Worm (Caenorhabditis elegans): ENCODE measurements around the gene C17F4.12.

C17F4.12 gene

DNA sequence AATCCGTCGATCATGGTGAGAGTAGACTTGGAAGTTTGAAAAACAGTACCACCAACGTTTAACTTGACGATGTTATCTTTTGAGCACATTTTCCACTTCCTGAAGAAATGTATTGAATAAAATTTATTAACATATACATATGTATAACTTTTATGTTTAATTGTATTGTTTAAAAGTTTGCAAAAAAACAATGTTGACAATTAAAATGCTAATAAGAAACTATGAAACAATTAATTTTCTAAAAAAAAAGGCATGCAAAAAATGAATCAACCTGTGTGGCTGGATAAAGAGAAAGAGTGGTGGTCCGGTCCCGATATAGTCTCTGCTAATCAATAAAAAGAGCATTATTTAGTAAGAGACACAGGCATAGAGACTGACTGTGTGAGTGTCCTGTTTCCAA lies 9.2 kb downstream of the C17F4.12 start, which contains the start of gene C17F4.8:
TSS of gene C17F4.8 (minus strand) at position 101 of the 400 bp plus-strand sequence.
- TF ChIP-seq aly-1 (tag; optimal IDR thresholded peaks at IDR 0.05) (no peak), ama-1 (optimal IDR thresholded peaks at IDR 0.05) (no peak), ceh-36 (tag; optimal IDR thresholded peaks at IDR 0.05) (no peak), F13C5.2 (tag; optimal IDR thresholded peaks at IDR 0.05) (no peak), tbx-37 (GFP tag; conservative IDR thresholded peaks at IDR 0.05) (no peak), flt-1 (GFP tag; IDR thresholded peaks at IDR 0.05) (no peak), sea-1 (GFP tag; conservative IDR thresholded peaks at IDR 0.05) (no peak), scrt-1 (GFP tag; IDR thresholded peaks at IDR 0.05) (no peak), tra-4 (tag; optimal IDR thresholded peaks at IDR 0.05) (no peak), B0310.2 (tag; optimal IDR thresholded peaks at IDR 0.05) (no peak), pes-1 (GFP tag; IDR thresholded peaks at IDR 0.05) (no peak), hmg-4 (GFP tag; optimal IDR thresholded peaks at IDR 0.05) (no peak), hmbx-1 (tag; optimal IDR thresholded peaks at IDR 0.05) (no peak), tbx-11 (GFP tag; IDR thresholded peaks at IDR 0.05) (no peak), hnd-1 (tag; optimal IDR thresholded peaks at IDR 0.05) (no peak), ets-7 (tag; optimal IDR thresholded peaks at IDR 0.05) (no peak), ceh-13 (GFP tag; optimal IDR thresholded peaks at IDR 0.05) (no peak)

ce11 chrII:3230422-3230821 lies 13.5 kb downstream of the C17F4.12 start, which contains the start of gene srh-297:
Gene srh-297, minus strand, starts transcription at chrII:3230522.
- TF ChIP-seq tbx-11 (GFP tag; IDR thresholded peaks at IDR 0.05) = no peak
- no peak for TF ChIP-seq ceh-13 (GFP tag; optimal IDR thresholded peaks at IDR 0.05)
- TF ChIP-seq pes-1 (GFP tag; IDR thresholded peaks at IDR 0.05) = no peak

ce11 chrII:3225780-3226179 lies 18.2 kb downstream of the C17F4.12 start, which contains the start of gene ZC239.17:
Gene ZC239.17, minus strand, starts transcription at chrII:3225880.
- TF ChIP-seq F13C5.2 (tag; optimal IDR thresholded peaks at IDR 0.05) (no peak), ets-7 (tag; optimal IDR thresholded peaks at IDR 0.05) (no peak), ceh-13 (GFP tag; optimal IDR thresholded peaks at IDR 0.05) (no peak), tbx-37 (GFP tag; conservative IDR thresholded peaks at IDR 0.05) (no peak), tbx-11 (GFP tag; IDR thresholded peaks at IDR 0.05) (no peak), hmg-4 (GFP tag; optimal IDR thresholded peaks at IDR 0.05) (no peak)

ce11 chrII:3225200-3225599 lies 18.8 kb downstream of the C17F4.12 start, which contains the start of gene ZC239.16:
Gene ZC239.16, minus strand, starts transcription at chrII:3225319.
- TF ChIP-seq sea-1 (GFP tag; conservative IDR thresholded peaks at IDR 0.05) = no peak
- TF ChIP-seq hmbx-1 (tag; optimal IDR thresholded peaks at IDR 0.05) = no peak
- TF ChIP-seq tbx-37 (GFP tag; conservative IDR thresholded peaks at IDR 0.05) = no peak
- no peak for TF ChIP-seq flt-1 (GFP tag; IDR thresholded peaks at IDR 0.05)
- no peak for TF ChIP-seq pes-1 (GFP tag; IDR thresholded peaks at IDR 0.05)
- no peak for TF ChIP-seq tra-4 (tag; optimal IDR thresholded peaks at IDR 0.05)
- no peak for TF ChIP-seq hnd-1 (tag; optimal IDR thresholded peaks at IDR 0.05)
- no peak for TF ChIP-seq B0310.2 (tag; optimal IDR thresholded peaks at IDR 0.05)
- TF ChIP-seq tbx-11 (GFP tag; IDR thresholded peaks at IDR 0.05) = no peak
- no peak for TF ChIP-seq ceh-36 (tag; optimal IDR thresholded peaks at IDR 0.05)
- TF ChIP-seq ama-1 (optimal IDR thresholded peaks at IDR 0.05) = no peak
- no peak for TF ChIP-seq hmg-4 (GFP tag; optimal IDR thresholded peaks at IDR 0.05)
- TF ChIP-seq ets-7 (tag; optimal IDR thresholded peaks at IDR 0.05) = no peak
- TF ChIP-seq F13C5.2 (tag; optimal IDR thresholded peaks at IDR 0.05) = no peak
- no peak for TF ChIP-seq ceh-13 (GFP tag; optimal IDR thresholded peaks at IDR 0.05)

- no peak for TF ChIP-seq ama-1 (optimal IDR thresholded peaks at IDR 0.05)
- no peak for TF ChIP-seq tbx-37 (GFP tag; conservative IDR thresholded peaks at IDR 0.05)
- TF ChIP-seq hmbx-1 (tag; optimal IDR thresholded peaks at IDR 0.05) = no peak
- no peak for TF ChIP-seq F13C5.2 (tag; optimal IDR thresholded peaks at IDR 0.05)
- no peak for TF ChIP-seq tra-4 (tag; optimal IDR thresholded peaks at IDR 0.05)
- TF ChIP-seq sea-1 (GFP tag; conservative IDR thresholded peaks at IDR 0.05) = no peak
- no peak for TF ChIP-seq ets-7 (tag; optimal IDR thresholded peaks at IDR 0.05)
These were observed 19.3 kb downstream of the C17F4.12 start, which contains the start of gene ZC239.15 for ce11 chrII:3224631-3225030. Gene ZC239.15, minus strand, starts transcription at chrII:3224731.

ce11 chrII:3222686-3223085 lies 21.3 kb downstream of the C17F4.12 start, which contains the start of gene ZC239.13:
Gene ZC239.13, minus strand, starts transcription at chrII:3222839.
- no peak for TF ChIP-seq flt-1 (GFP tag; IDR thresholded peaks at IDR 0.05)
- TF ChIP-seq tra-4 (tag; optimal IDR thresholded peaks at IDR 0.05) = no peak
- no peak for TF ChIP-seq pes-1 (GFP tag; IDR thresholded peaks at IDR 0.05)
- no peak for TF ChIP-seq sea-1 (GFP tag; conservative IDR thresholded peaks at IDR 0.05)
- no peak for TF ChIP-seq ama-1 (optimal IDR thresholded peaks at IDR 0.05)
- no peak for TF ChIP-seq F13C5.2 (tag; optimal IDR thresholded peaks at IDR 0.05)
- no peak for TF ChIP-seq aly-1 (tag; optimal IDR thresholded peaks at IDR 0.05)
- no peak for TF ChIP-seq hnd-1 (tag; optimal IDR thresholded peaks at IDR 0.05)
- no peak for TF ChIP-seq tbx-37 (GFP tag; conservative IDR thresholded peaks at IDR 0.05)
- no peak for TF ChIP-seq hmg-4 (GFP tag; optimal IDR thresholded peaks at IDR 0.05)
- TF ChIP-seq scrt-1 (GFP tag; IDR thresholded peaks at IDR 0.05) = no peak

DNA sequence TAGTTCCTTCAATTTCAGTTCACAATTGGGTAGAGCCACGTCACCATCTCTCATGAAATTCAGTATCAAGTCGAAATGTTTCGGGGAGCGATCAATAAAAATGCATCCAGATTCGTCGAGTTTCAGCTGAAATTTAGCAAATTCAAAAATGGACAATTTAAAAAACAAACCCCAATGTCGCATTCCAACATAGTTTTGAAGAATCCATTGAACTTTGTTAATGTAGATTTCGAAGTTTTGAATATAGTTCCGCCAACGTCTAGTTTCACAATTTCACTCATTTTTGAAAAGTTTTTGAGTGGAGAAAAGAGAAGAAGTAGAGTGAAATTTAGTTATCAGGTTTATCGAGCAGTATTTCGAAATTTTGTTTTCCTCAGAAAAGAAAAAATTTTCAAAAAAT lies 22.2 kb downstream of the C17F4.12 start, which contains the start of gene ZC239.14:
TSS of gene ZC239.14 (minus strand) at position 305 of the 400 bp plus-strand sequence.
- TF ChIP-seq scrt-1 (GFP tag; IDR thresholded peaks at IDR 0.05) (no peak), tbx-37 (GFP tag; conservative IDR thresholded peaks at IDR 0.05) (no peak), F13C5.2 (tag; optimal IDR thresholded peaks at IDR 0.05) (no peak), ceh-36 (tag; optimal IDR thresholded peaks at IDR 0.05) (no peak), sea-1 (GFP tag; conservative IDR thresholded peaks at IDR 0.05) (no peak), ama-1 (optimal IDR thresholded peaks at IDR 0.05) (no peak), ets-7 (tag; optimal IDR thresholded peaks at IDR 0.05) (no peak), flt-1 (GFP tag; IDR thresholded peaks at IDR 0.05) (no peak), ceh-13 (GFP tag; optimal IDR thresholded peaks at IDR 0.05) (no peak), hmbx-1 (tag; optimal IDR thresholded peaks at IDR 0.05) (no peak), tbx-11 (GFP tag; IDR thresholded peaks at IDR 0.05) (no peak), aly-1 (tag; optimal IDR thresholded peaks at IDR 0.05) (no peak)

- TF ChIP-seq aly-1 (tag; optimal IDR thresholded peaks at IDR 0.05) (no peak), tbx-37 (GFP tag; conservative IDR thresholded peaks at IDR 0.05) (no peak)
These were observed 23.2 kb downstream of the C17F4.12 start, which contains the start of gene ZC239.22 for ce11 chrII:3220723-3221122. Gene ZC239.22, minus strand, starts transcription at chrII:3220823.
